Fruit fly (Drosophila melanogaster) whole organism, embryonic: ENCODE results near the gene GstO2.

Experiments used
- CG10565 ChIP-seq: fragments of 200-800 bp; sonication (Bioruptor generic); optimal IDR thresholded peaks from 3 replicates; lab custom pipeline; 2016; ENCODE audit warnings: missing biosample characterization, mild to moderate bottlenecking, missing genetic modification characterization
- CG11560 ChIP-seq: fragments of 200-800 bp; sonication (Bioruptor generic); IDR thresholded peaks from 3 replicates; pipeline ENCODE4 v1.3.6; 2022; ENCODE audit warnings: missing biosample characterization, missing genetic modification characterization
- CG15011 ChIP-seq: fragments of 200-800 bp; sonication (Bioruptor generic); optimal IDR thresholded peaks from 3 replicates; lab custom pipeline; 2018; ENCODE audit warnings: missing biosample characterization, mild to moderate bottlenecking, missing genetic modification characterization
- CG17186 ChIP-seq: fragments of 200-800 bp; sonication (Bioruptor generic); optimal IDR thresholded peaks from 3 replicates; lab custom pipeline; 2017; ENCODE audit warnings: missing biosample characterization, missing genetic modification reagents, missing genetic modification characterization
- CG18599 ChIP-seq: fragments of 200-800 bp; sonication (Bioruptor generic); optimal IDR thresholded peaks from 3 replicates; lab custom pipeline; 2017; ENCODE audit warnings: missing biosample characterization, missing genetic modification characterization, mild to moderate bottlenecking, moderate library complexity, missing genetic modification reagents
- CG4360 ChIP-seq: fragments of 200-800 bp; sonication (Bioruptor generic); IDR thresholded peaks from 2 replicates; pipeline ENCODE4 v1.3.6; 2022; ENCODE audit warnings: missing biosample characterization, missing genetic modification characterization
- CG6272 ChIP-seq: fragments of 200-800 bp; sonication (Bioruptor generic); IDR thresholded peaks from 2 replicates; pipeline ENCODE4 v1.3.6; 2022; ENCODE audit warnings: missing biosample characterization, missing genetic modification characterization
- CG9215 ChIP-seq: fragments of 200-800 bp; sonication (Bioruptor generic); IDR thresholded peaks from 2 replicates; pipeline ENCODE4 v1.3.6; 2022; ENCODE audit warnings: missing biosample characterization, missing genetic modification characterization
- CG9437 ChIP-seq: fragments of 200-800 bp; sonication (Bioruptor generic); optimal IDR thresholded peaks from 2 replicates; lab custom pipeline; 2018; ENCODE audit warnings: missing biosample characterization, mild to moderate bottlenecking, missing genetic modification characterization
- CTCF ChIP-seq: fragments of 200-800 bp; sonication (Bioruptor generic); optimal IDR thresholded peaks from 2 replicates; lab custom pipeline; 2017; ENCODE audit warnings: missing biosample characterization, mild to moderate bottlenecking, missing genetic modification characterization, moderate library complexity
- CkIIα-i1 ChIP-seq: fragments of 200-800 bp; sonication (Bioruptor generic); IDR thresholded peaks from 2 replicates; pipeline ENCODE4 v1.3.6; 2022; ENCODE audit warnings: missing biosample characterization, missing genetic modification characterization
- Hmr ChIP-seq: fragments of 200-800 bp; sonication (Bioruptor generic); optimal IDR thresholded peaks from 3 replicates; lab custom pipeline; 2017; ENCODE audit warnings: mild to moderate bottlenecking, missing biosample characterization, missing genetic modification reagents, missing genetic modification characterization
- Hmx ChIP-seq: fragments of 200-800 bp; sonication (Bioruptor generic); optimal IDR thresholded peaks from 2 replicates; lab custom pipeline; 2016; ENCODE audit warnings: missing biosample characterization, missing genetic modification characterization
- Hr39 ChIP-seq: fragments of >200 bp; optimal IDR thresholded peaks from 2 replicates; lab custom pipeline; 2017
- Meics ChIP-seq: fragments of 200-800 bp; sonication (Bioruptor generic); optimal IDR thresholded peaks from 2 replicates; lab custom pipeline; 2017; ENCODE audit warnings: missing biosample characterization, mild to moderate bottlenecking, missing genetic modification characterization
- Mrtf ChIP-seq: fragments of 200-800 bp; sonication (Bioruptor generic); IDR thresholded peaks from 3 replicates; pipeline ENCODE4 v1.3.6; 2022; ENCODE audit warnings: missing biosample characterization, missing genetic modification characterization
- NC2β ChIP-seq: fragments of 200-800 bp; sonication (Bioruptor generic); optimal IDR thresholded peaks from 2 replicates; lab custom pipeline; 2016; ENCODE audit warnings: missing biosample characterization, missing genetic modification characterization
- Oli ChIP-seq: fragments of 200-800 bp; sonication (Bioruptor generic); optimal IDR thresholded peaks from 2 replicates; lab custom pipeline; 2018; ENCODE audit warnings: missing biosample characterization, mild to moderate bottlenecking, missing genetic modification characterization, moderate library complexity
- Sin3A ChIP-seq: fragments of >200 bp; optimal IDR thresholded peaks from 2 replicates; lab custom pipeline; 2018
- Six4 ChIP-seq: fragments of 200-800 bp; sonication (Bioruptor generic); optimal IDR thresholded peaks from 2 replicates; lab custom pipeline; 2016; ENCODE audit warnings: missing biosample characterization, missing genetic modification characterization
- Sox100B ChIP-seq: fragments of 200-800 bp; sonication (Bioruptor generic); optimal IDR thresholded peaks from 3 replicates; lab custom pipeline; 2018; ENCODE audit warnings: missing biosample characterization, mild to moderate bottlenecking, missing genetic modification characterization
- Spps ChIP-seq: fragments of 200-800 bp; sonication (Bioruptor generic); optimal IDR thresholded peaks from 2 replicates; lab custom pipeline; 2018; ENCODE audit warnings: missing biosample characterization, mild to moderate bottlenecking, missing genetic modification characterization
- Sry-δ ChIP-seq: fragments of 200-800 bp; sonication (Bioruptor generic); optimal IDR thresholded peaks from 2 replicates; lab custom pipeline; 2016; ENCODE audit warnings: missing biosample characterization, missing genetic modification characterization
- Taf1 ChIP-seq: fragments of 200-800 bp; sonication (Bioruptor generic); IDR thresholded peaks from 2 replicates; pipeline ENCODE4 v1.3.6; 2022; ENCODE audit warnings: missing biosample characterization, missing genetic modification characterization
- Trl ChIP-seq, 3 experiments: fragments of >200 bp in 2 of 3; fragments of 200-800 bp in 1 of 3; sonication (Bioruptor generic) in 1 of 3; optimal IDR thresholded peaks; 2 replicates in 1 of 3; 3 replicates in 2 of 3; lab custom pipeline; 2016 to 2017; ENCODE audit warnings: missing biosample characterization in 1 of 3, missing genetic modification characterization in 1 of 3
- amos ChIP-seq: fragments of 200-800 bp; sonication (Bioruptor generic); IDR thresholded peaks from 2 replicates; pipeline ENCODE4 v1.3.6; 2022; ENCODE audit warnings: missing biosample characterization, missing genetic modification characterization; ENCODE audit not compliant: partially characterized antibody
- ase ChIP-seq: fragments of 200-800 bp; sonication (Bioruptor generic); IDR thresholded peaks from 3 replicates; pipeline ENCODE4 v1.3.6; 2022; ENCODE audit warnings: missing biosample characterization, missing genetic modification characterization
- bab2 ChIP-seq: fragments of 200-800 bp; sonication (Bioruptor generic); optimal IDR thresholded peaks from 2 replicates; lab custom pipeline; 2016; ENCODE audit warnings: missing biosample characterization, missing genetic modification characterization
- chm ChIP-seq: fragments of 200-800 bp; sonication (Bioruptor generic); IDR thresholded peaks from 2 replicates; pipeline ENCODE4 v1.3.6; 2022; ENCODE audit warnings: missing biosample characterization, missing genetic modification characterization
- ci ChIP-seq: fragments of 200-800 bp; sonication (Bioruptor generic); IDR thresholded peaks from 3 replicates; pipeline ENCODE4 v1.3.6; 2022; ENCODE audit warnings: missing biosample characterization, missing genetic modification characterization
- croc ChIP-seq: fragments of 200-800 bp; sonication (Bioruptor generic); conservative IDR thresholded peaks from 3 replicates; pipeline ENCODE4 v1.3.6; 2022; ENCODE audit warnings: missing biosample characterization, missing genetic modification characterization
- dmrt11E ChIP-seq: fragments of 200-800 bp; sonication (Bioruptor generic); optimal IDR thresholded peaks from 3 replicates; lab custom pipeline; 2018; ENCODE audit warnings: missing biosample characterization, mild to moderate bottlenecking, missing genetic modification characterization, moderate library complexity
- emc ChIP-seq: fragments of 200-800 bp; sonication (Bioruptor generic); optimal IDR thresholded peaks from 2 replicates; lab custom pipeline; 2016; ENCODE audit warnings: missing biosample characterization, missing genetic modification characterization
- ewg ChIP-seq: fragments of 200-800 bp; sonication (Bioruptor generic); optimal IDR thresholded peaks from 3 replicates; lab custom pipeline; 2017; ENCODE audit warnings: mild to moderate bottlenecking, missing biosample characterization, missing genetic modification reagents, missing genetic modification characterization
- gro ChIP-seq: fragments of 200-800 bp; sonication (Bioruptor generic); optimal IDR thresholded peaks from 2 replicates; lab custom pipeline; 2016; ENCODE audit warnings: missing biosample characterization, missing genetic modification characterization
- ham ChIP-seq: fragments of 200-800 bp; sonication (Bioruptor generic); IDR thresholded peaks from 2 replicates; pipeline ENCODE4 v1.3.6; 2022; ENCODE audit warnings: missing biosample characterization, missing genetic modification characterization
- hkb ChIP-seq, 2 experiments: fragments of 200-800 bp in 1 of 2; fragments of >200 bp in 1 of 2; sonication (Bioruptor generic) in 1 of 2; IDR thresholded peaks in 1 of 2; optimal IDR thresholded peaks in 1 of 2; 2 replicates each; pipeline versions ENCODE4 v1.3.6 to Lab custom; 2017 to 2022; ENCODE audit warnings: missing biosample characterization in 1 of 2, missing genetic modification characterization in 1 of 2
- hth ChIP-seq: fragments of >200 bp; optimal IDR thresholded peaks from 2 replicates; lab custom pipeline; 2017; ENCODE audit warnings: inconsistent platforms
- lov ChIP-seq, 2 experiments: fragments of 200-800 bp in 1 of 2; fragments of >200 bp in 1 of 2; sonication (Bioruptor generic) in 1 of 2; IDR thresholded peaks in 1 of 2; optimal IDR thresholded peaks in 1 of 2; 2 replicates in 1 of 2; 3 replicates in 1 of 2; pipeline versions ENCODE4 v1.3.6 to Lab custom; 2017 to 2022; ENCODE audit warnings: missing biosample characterization in 1 of 2, missing genetic modification characterization in 1 of 2
- nerfin-1 ChIP-seq: fragments of 200-800 bp; sonication (Bioruptor generic); optimal IDR thresholded peaks from 3 replicates; lab custom pipeline; 2019; ENCODE audit warnings: missing biosample characterization, mild to moderate bottlenecking, missing genetic modification characterization, moderate library complexity
- pnt ChIP-seq: fragments of 200-800 bp; sonication (Bioruptor generic); optimal IDR thresholded peaks from 3 replicates; lab custom pipeline; 2016; ENCODE audit warnings: missing biosample characterization, missing genetic modification characterization
- pzg ChIP-seq: fragments of 200-800 bp; sonication (Bioruptor generic); optimal IDR thresholded peaks from 3 replicates; lab custom pipeline; 2018; ENCODE audit warnings: missing biosample characterization, mild to moderate bottlenecking, missing genetic modification characterization, moderate library complexity
- schlank ChIP-seq: fragments of 200-800 bp; sonication (Bioruptor generic); optimal IDR thresholded peaks from 2 replicates; lab custom pipeline; 2018; ENCODE audit warnings: missing biosample characterization, mild to moderate bottlenecking, missing genetic modification characterization
- scrt ChIP-seq: fragments of 200-800 bp; sonication (Bioruptor generic); optimal IDR thresholded peaks from 2 replicates; lab custom pipeline; 2018; ENCODE audit warnings: missing biosample characterization, mild to moderate bottlenecking, missing genetic modification characterization, moderate library complexity
- sisA ChIP-seq: fragments of 200-800 bp; sonication (Bioruptor generic); IDR thresholded peaks from 2 replicates; pipeline ENCODE4 v1.3.6; 2022; ENCODE audit warnings: missing biosample characterization, missing genetic modification characterization
- sr ChIP-seq: fragments of 200-800 bp; sonication (Bioruptor generic); IDR thresholded peaks from 3 replicates; pipeline ENCODE4 v1.3.6; 2022; ENCODE audit warnings: missing biosample characterization, missing genetic modification characterization
- tna ChIP-seq: fragments of 200-800 bp; sonication (Bioruptor generic); IDR thresholded peaks from 2 replicates; pipeline ENCODE4 v1.3.6; 2022; ENCODE audit warnings: missing biosample characterization, missing genetic modification characterization; ENCODE audit not compliant: partially characterized antibody
- unc-4 ChIP-seq: fragments of 200-800 bp; sonication (Bioruptor generic); IDR thresholded peaks from 2 replicates; pipeline ENCODE4 v1.3.6; 2022; ENCODE audit warnings: missing biosample characterization, missing genetic modification characterization; ENCODE audit not compliant: partially characterized antibody
- wdn ChIP-seq: fragments of 200-800 bp; sonication (Bioruptor generic); IDR thresholded peaks from 2 replicates; pipeline ENCODE4 v1.3.6; 2022; ENCODE audit warnings: missing biosample characterization, missing genetic modification characterization
- wek ChIP-seq: fragments of 200-800 bp; sonication (Bioruptor generic); optimal IDR thresholded peaks from 3 replicates; lab custom pipeline; 2018; ENCODE audit warnings: missing biosample characterization, mild to moderate bottlenecking, missing genetic modification characterization, moderate library complexity
- z ChIP-seq: fragments of 200-800 bp; sonication (Bioruptor generic); IDR thresholded peaks from 3 replicates; pipeline ENCODE4 v1.3.6; 2022; ENCODE audit warnings: missing biosample characterization, missing genetic modification characterization

Gene GstO2

DNA sequence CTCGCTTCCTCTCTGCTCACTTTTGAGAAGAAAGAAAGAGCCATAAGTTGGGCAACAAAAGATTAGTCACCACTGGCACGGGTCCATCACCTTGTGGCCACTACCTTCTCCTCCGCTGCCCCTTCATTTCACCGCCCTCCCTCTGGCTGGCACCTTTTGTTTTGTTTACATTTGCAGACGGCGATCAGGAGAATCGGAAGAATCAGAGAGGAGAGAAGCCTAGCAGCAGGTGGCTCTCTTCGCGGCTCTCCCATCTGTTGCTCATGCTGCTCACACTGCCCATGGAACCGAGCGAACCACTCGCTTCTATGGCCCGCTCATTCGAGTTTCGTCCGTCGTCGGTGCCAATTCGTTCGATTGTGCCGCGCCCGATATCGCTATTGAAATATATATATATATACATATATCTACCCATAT, 23.1 kb upstream of the GstO2 start (continued):
- TF ChIP-seq CG11560 (tag; lab: Robert Waterston, UW) (no peak), amos (no peak; the same call in 1 of the 2 replicates), sisA (GFP tag; lab: Robert Waterston, UW) (no peak), gro (no peak), nerfin-1 (no peak), ham (GFP tag; lab: Robert Waterston, UW) (no peak), CG17186 (no peak), CkIIα-i1 (GFP tag; lab: Robert Waterston, UW) (no peak), CG10565 (GFP tag; lab: Kevin White, UChicago) (no peak), Hr39 (no peak), unc-4 (GFP tag; lab: Robert Waterston, UW) (peak; percentile 47; the same call in 1 of the 2 replicates), pnt (GFP tag; lab: Kevin White, UChicago) (no peak), hth (lab: Kevin White, UChicago) (no peak), croc (GFP tag; lab: Robert Waterston, UW) (no peak), lov (optimal IDR thresholded peaks at IDR 0.05; lab: Kevin White, UChicago) (no peak), lov (GFP tag; IDR thresholded peaks at IDR 0.05; lab: Robert Waterston, UW) (no peak), CG15011 (GFP tag; lab: Kevin White, UChicago) (no peak), Hmr (GFP tag; lab: Kevin White, UChicago) (no peak), CTCF (GFP tag; lab: Kevin White, UChicago) (no peak), bab2 (GFP tag; lab: Kevin White, UChicago) (no peak), wek (peak; percentile 41), emc (GFP tag; lab: Kevin White, UChicago) (no peak), Meics (no peak), Six4 (GFP tag; lab: Kevin White, UChicago) (no peak), CG18599 (peak; percentile 20), wdn (GFP tag; lab: Robert Waterston, UW) (no peak), tna (0 out of 2 replicates have a peak, but pooled peaks have one; percentile 39), z (GFP tag; lab: Robert Waterston, UW) (peak; percentile 55; the same call in 2 of the 3 replicates), Sox100B (GFP tag; lab: Kevin White, UChicago) (no peak), Trl (optimal IDR thresholded peaks at IDR 0.05; lab: Kevin White, UChicago) (peak; percentile 94), Trl (GFP tag; optimal IDR thresholded peaks at IDR 0.05; lab: Kevin White, UChicago) (no peak), Spps (no peak), CG4360 (GFP tag; lab: Robert Waterston, UW) (no peak), pzg (GFP tag; lab: Kevin White, UChicago) (no peak), CG6272 (GFP tag; lab: Robert Waterston, UW) (no peak), hkb (optimal IDR thresholded peaks at IDR 0.05; lab: Kevin White, UChicago) (no peak), hkb (GFP tag; IDR thresholded peaks at IDR 0.05; lab: Robert Waterston, UW) (0 out of 2 replicates have a peak, but pooled peaks have one; percentile 26), chm (GFP tag; lab: Robert Waterston, UW) (peak; percentile 54; the same call in 1 of the 2 replicates), Mrtf (GFP tag; lab: Robert Waterston, UW) (no peak), NC2β (no peak), ase (no peak), Taf1 (no peak), ci (GFP tag; lab: Robert Waterston, UW) (peak; percentile 57; the same call in 1 of the 3 replicates), CG9437 (GFP tag; lab: Kevin White, UChicago) (no peak), Oli (no peak), sr (GFP tag; lab: Robert Waterston, UW) (0 out of 3 replicates have a peak, but pooled peaks have one; percentile 14), dmrt11E (tag; lab: Kevin White, UChicago) (no peak), CG9215 (GFP tag; lab: Robert Waterston, UW) (no peak), ewg (no peak), Hmx (no peak), schlank (tag; lab: Kevin White, UChicago) (no peak), scrt (no peak), Sin3A (lab: Kevin White, UChicago) (no peak), Sry-δ (GFP tag; lab: Kevin White, UChicago) (no peak)
